Fruit fly (Drosophila melanogaster) whole organism, embryonic: ENCODE measurements around the gene Prosalpha6.

Source experiments
- ATbp ChIP-seq: fragments of 200-800 bp; sonication (Bioruptor generic); optimal IDR thresholded peaks from 2 replicates; lab custom pipeline; 2017; ENCODE audit warnings: missing biosample characterization, mild to moderate bottlenecking, missing genetic modification characterization, missing genetic modification reagents
- Abd-B ChIP-seq: fragments of 200-800 bp; sonication (Bioruptor generic); optimal IDR thresholded peaks from 2 replicates; lab custom pipeline; 2018; ENCODE audit warnings: missing biosample characterization, mild to moderate bottlenecking, missing genetic modification characterization, moderate library complexity
- Bdp1 ChIP-seq: fragments of 200-800 bp; sonication (Bioruptor generic); optimal IDR thresholded peaks from 3 replicates; lab custom pipeline; 2016; ENCODE audit warnings: missing biosample characterization, missing genetic modification characterization
- CG10209 ChIP-seq: fragments of 200-800 bp; sonication (Bioruptor generic); optimal IDR thresholded peaks from 3 replicates; lab custom pipeline; 2017; ENCODE audit warnings: missing biosample characterization, mild to moderate bottlenecking, missing genetic modification characterization, missing genetic modification reagents
- CG1024 ChIP-seq: fragments of 200-800 bp; sonication (Bioruptor generic); IDR thresholded peaks from 2 replicates; pipeline ENCODE4 v1.3.6; 2022; ENCODE audit warnings: missing biosample characterization, missing genetic modification characterization
- CG10431 ChIP-seq: fragments of 200-800 bp; sonication (Bioruptor generic); optimal IDR thresholded peaks from 3 replicates; lab custom pipeline; 2018; ENCODE audit warnings: missing biosample characterization, mild to moderate bottlenecking, missing genetic modification characterization
- CG11398 ChIP-seq: fragments of 200-800 bp; sonication (Bioruptor generic); optimal IDR thresholded peaks from 2 replicates; lab custom pipeline; 2016; ENCODE audit warnings: missing biosample characterization, missing genetic modification characterization
- CG11504 ChIP-seq: fragments of 200-800 bp; sonication (Bioruptor generic); optimal IDR thresholded peaks from 3 replicates; lab custom pipeline; 2019; ENCODE audit warnings: missing biosample characterization, mild to moderate bottlenecking, missing genetic modification characterization, moderate library complexity
- CG12071 ChIP-seq: fragments of 200-800 bp; sonication (Bioruptor generic); optimal IDR thresholded peaks from 3 replicates; lab custom pipeline; 2018; ENCODE audit warnings: missing biosample characterization, mild to moderate bottlenecking, missing genetic modification characterization
- CG14860 ChIP-seq: fragments of 200-800 bp; sonication (Bioruptor generic); IDR thresholded peaks from 3 replicates; pipeline ENCODE4 v1.3.6; 2022; ENCODE audit warnings: missing biosample characterization, missing genetic modification characterization; ENCODE audit not compliant: partially characterized antibody
- CG1603 ChIP-seq: fragments of 200-800 bp; sonication (Bioruptor generic); optimal IDR thresholded peaks from 2 replicates; lab custom pipeline; 2019; ENCODE audit warnings: missing biosample characterization, mild to moderate bottlenecking, missing genetic modification characterization, moderate library complexity
- CG1647 ChIP-seq: fragments of 200-800 bp; sonication (Bioruptor generic); optimal IDR thresholded peaks from 3 replicates; lab custom pipeline; 2016; ENCODE audit warnings: missing biosample characterization, missing genetic modification characterization
- CG17359 ChIP-seq: fragments of 200-800 bp; sonication (Bioruptor generic); optimal IDR thresholded peaks from 3 replicates; lab custom pipeline; 2018; ENCODE audit warnings: missing biosample characterization, mild to moderate bottlenecking, missing genetic modification characterization, moderate library complexity
- CG31388 ChIP-seq: fragments of 200-800 bp; sonication (Bioruptor generic); optimal IDR thresholded peaks from 2 replicates; lab custom pipeline; 2016; ENCODE audit warnings: missing biosample characterization, missing genetic modification characterization
- CG34376 ChIP-seq: fragments of 200-800 bp; sonication (Bioruptor generic); optimal IDR thresholded peaks from 2 replicates; lab custom pipeline; 2018; ENCODE audit warnings: missing biosample characterization, mild to moderate bottlenecking, missing genetic modification characterization
- CG34422 ChIP-seq: fragments of 200-800 bp; sonication (Bioruptor generic); IDR thresholded peaks from 3 replicates; pipeline ENCODE4 v1.3.6; 2022; ENCODE audit warnings: missing biosample characterization, missing genetic modification characterization
- CG3847 ChIP-seq: fragments of 200-800 bp; sonication (Bioruptor generic); IDR thresholded peaks from 2 replicates; pipeline ENCODE4 v1.3.6; 2022; ENCODE audit warnings: missing biosample characterization, missing genetic modification characterization
- CG43689 ChIP-seq: fragments of 200-800 bp; sonication (Bioruptor generic); IDR thresholded peaks from 2 replicates; pipeline ENCODE4 v1.3.6; 2022; ENCODE audit warnings: missing biosample characterization, missing genetic modification characterization
- CG5245 ChIP-seq: fragments of 200-800 bp; sonication (Bioruptor generic); optimal IDR thresholded peaks from 3 replicates; lab custom pipeline; 2016; ENCODE audit warnings: missing biosample characterization, missing genetic modification characterization
- CG6654 ChIP-seq: fragments of 200-800 bp; sonication (Bioruptor generic); optimal IDR thresholded peaks from 2 replicates; lab custom pipeline; 2017; ENCODE audit warnings: missing biosample characterization, mild to moderate bottlenecking, missing genetic modification characterization
- CG9797 ChIP-seq: fragments of 200-800 bp; sonication (Bioruptor generic); optimal IDR thresholded peaks from 3 replicates; lab custom pipeline; 2018; ENCODE audit warnings: missing biosample characterization, mild to moderate bottlenecking, missing genetic modification characterization
- CHES-1-like ChIP-seq: fragments of 200-800 bp; sonication (Bioruptor generic); optimal IDR thresholded peaks from 2 replicates; lab custom pipeline; 2016; ENCODE audit warnings: missing biosample characterization, missing genetic modification characterization
- Dbx ChIP-seq: fragments of 200-800 bp; sonication (Bioruptor generic); IDR thresholded peaks from 3 replicates; pipeline ENCODE4 v1.3.6; 2022; ENCODE audit warnings: missing biosample characterization, missing genetic modification characterization
- Dp ChIP-seq: fragments of 200-800 bp; sonication (Bioruptor generic); optimal IDR thresholded peaks from 2 replicates; lab custom pipeline; 2018; ENCODE audit warnings: missing biosample characterization, mild to moderate bottlenecking, missing genetic modification characterization, moderate library complexity
- Drgx ChIP-seq: fragments of 200-800 bp; sonication (Bioruptor generic); IDR thresholded peaks from 2 replicates; pipeline ENCODE4 v1.3.6; 2022; ENCODE audit warnings: missing biosample characterization, missing genetic modification characterization
- E2f2 ChIP-seq: fragments of 200-800 bp; sonication (Bioruptor generic); IDR thresholded peaks from 2 replicates; pipeline ENCODE4 v1.3.6; 2022; ENCODE audit warnings: missing biosample characterization, missing genetic modification characterization
- Ets65A ChIP-seq: fragments of 200-800 bp; sonication (Bioruptor generic); peaks from one replicate; lab custom pipeline; 2016; ENCODE audit warnings: missing biosample characterization, missing genetic modification characterization
- HmgZ ChIP-seq: fragments of 200-800 bp; sonication (Bioruptor generic); optimal IDR thresholded peaks from 2 replicates; lab custom pipeline; 2018; ENCODE audit warnings: missing biosample characterization, mild to moderate bottlenecking, missing genetic modification characterization
- MBD-R2 ChIP-seq: fragments of 200-800 bp; sonication (Bioruptor generic); IDR thresholded peaks from 2 replicates; pipeline ENCODE4 v1.3.6; 2022; ENCODE audit warnings: missing biosample characterization, missing genetic modification characterization
- Max ChIP-seq: fragments of 200-800 bp; sonication (Bioruptor generic); optimal IDR thresholded peaks from 2 replicates; lab custom pipeline; 2016; ENCODE audit warnings: missing biosample characterization, mild to moderate bottlenecking, missing genetic modification characterization
- Mrtf ChIP-seq: fragments of 200-800 bp; sonication (Bioruptor generic); IDR thresholded peaks from 3 replicates; pipeline ENCODE4 v1.3.6; 2022; ENCODE audit warnings: missing biosample characterization, missing genetic modification characterization
- Ssrp ChIP-seq: fragments of 200-800 bp; sonication (Bioruptor generic); optimal IDR thresholded peaks from 2 replicates; lab custom pipeline; 2018; ENCODE audit warnings: missing biosample characterization, mild to moderate bottlenecking, missing genetic modification characterization, moderate library complexity
- Usf ChIP-seq: fragments of 200-800 bp; sonication (Bioruptor generic); optimal IDR thresholded peaks from 2 replicates; lab custom pipeline; 2017; ENCODE audit warnings: missing genotype, missing biosample characterization, missing genetic modification characterization
- bbx ChIP-seq: fragments of 200-800 bp; sonication (Bioruptor generic); IDR thresholded peaks from 2 replicates; pipeline ENCODE4 v1.3.6; 2022; ENCODE audit warnings: missing biosample characterization, missing genetic modification characterization; ENCODE audit not compliant: partially characterized antibody
- cg ChIP-seq: fragments of 200-800 bp; sonication (Bioruptor generic); optimal IDR thresholded peaks from 3 replicates; lab custom pipeline; 2019; ENCODE audit warnings: missing biosample characterization, mild to moderate bottlenecking, missing genetic modification characterization, moderate library complexity
- chm ChIP-seq: fragments of 200-800 bp; sonication (Bioruptor generic); IDR thresholded peaks from 2 replicates; pipeline ENCODE4 v1.3.6; 2022; ENCODE audit warnings: missing biosample characterization, missing genetic modification characterization
- dan ChIP-seq: fragments of 200-800 bp; sonication (Bioruptor generic); IDR thresholded peaks from 2 replicates; pipeline ENCODE4 v1.3.6; 2022; ENCODE audit warnings: missing biosample characterization, missing genetic modification characterization
- gfzf ChIP-seq: fragments of 200-800 bp; sonication (Bioruptor generic); optimal IDR thresholded peaks from 2 replicates; lab custom pipeline; 2016; ENCODE audit warnings: missing biosample characterization, mild to moderate bottlenecking, missing genetic modification characterization, moderate library complexity
- grau ChIP-seq: fragments of 200-800 bp; optimal IDR thresholded peaks from 3 replicates; lab custom pipeline; 2019; ENCODE audit warnings: missing biosample characterization, mild to moderate bottlenecking, missing genetic modification characterization, moderate library complexity
- hb ChIP-seq: fragments of 200-800 bp; sonication (Bioruptor generic); IDR thresholded peaks from 3 replicates; pipeline ENCODE4 v1.3.6; 2022; ENCODE audit warnings: missing biosample characterization, missing genetic modification characterization; ENCODE audit not compliant: partially characterized antibody
- inv ChIP-seq: fragments of 200-800 bp; sonication (Bioruptor generic); IDR thresholded peaks from 2 replicates; pipeline ENCODE4 v1.3.6; 2022; ENCODE audit warnings: missing biosample characterization, missing genetic modification characterization; ENCODE audit not compliant: partially characterized antibody
- mld ChIP-seq: fragments of 200-800 bp; sonication (Bioruptor generic); IDR thresholded peaks from 3 replicates; pipeline ENCODE4 v1.3.6; 2022; ENCODE audit warnings: missing biosample characterization, missing genetic modification characterization; ENCODE audit not compliant: partially characterized antibody
- nerfin-1 ChIP-seq: fragments of 200-800 bp; sonication (Bioruptor generic); optimal IDR thresholded peaks from 3 replicates; lab custom pipeline; 2019; ENCODE audit warnings: missing biosample characterization, mild to moderate bottlenecking, missing genetic modification characterization, moderate library complexity
- org-1 ChIP-seq: fragments of 200-800 bp; sonication (Bioruptor generic); optimal IDR thresholded peaks from 2 replicates; lab custom pipeline; 2017; ENCODE audit warnings: missing biosample characterization, missing genetic modification characterization
- peb ChIP-seq: fragments of 200-800 bp; sonication (Bioruptor generic); IDR thresholded peaks from 2 replicates; pipeline ENCODE4 v1.3.6; 2022; ENCODE audit warnings: missing biosample characterization, missing genetic modification characterization
- pzg ChIP-seq: fragments of 200-800 bp; sonication (Bioruptor generic); optimal IDR thresholded peaks from 3 replicates; lab custom pipeline; 2018; ENCODE audit warnings: missing biosample characterization, mild to moderate bottlenecking, missing genetic modification characterization, moderate library complexity
- slbo ChIP-seq: fragments of 200-800 bp; sonication (Bioruptor generic); IDR thresholded peaks from 2 replicates; pipeline ENCODE4 v1.3.6; 2022; ENCODE audit warnings: missing biosample characterization, missing genetic modification characterization
- slou ChIP-seq: fragments of 200-800 bp; sonication (Bioruptor generic); optimal IDR thresholded peaks from 3 replicates; lab custom pipeline; 2016; ENCODE audit warnings: missing biosample characterization, missing genetic modification characterization
- toy ChIP-seq: fragments of 200-800 bp; sonication (Bioruptor generic); IDR thresholded peaks from 2 replicates; pipeline ENCODE4 v1.3.6; 2022; ENCODE audit warnings: missing biosample characterization, missing genetic modification characterization
- zf30C ChIP-seq: fragments of 200-800 bp; sonication (Bioruptor generic); optimal IDR thresholded peaks from 3 replicates; lab custom pipeline; 2018; ENCODE audit warnings: missing biosample characterization, mild to moderate bottlenecking, missing genetic modification characterization

Prosalpha6 gene

dm6 chr2L:10268688-10269087 lies 47.5 kb downstream of the Prosalpha6 start, which contains the start of gene CG4957 (continued):
- TF ChIP-seq Mrtf (GFP tag; lab: Robert Waterston, UW): no peak
- TF ChIP-seq CG3847 (GFP tag; lab: Robert Waterston, UW): no peak
- TF ChIP-seq org-1 (GFP tag; lab: Kevin White, UChicago): no peak
- TF ChIP-seq CG31388 (GFP tag; lab: Kevin White, UChicago): no peak
- no peak for TF ChIP-seq bbx (GFP tag; lab: Robert Waterston, UW)
- peak; percentile 30 for TF ChIP-seq CG9797 (GFP tag; lab: Kevin White, UChicago)
- peak; percentile 70 for TF ChIP-seq gfzf (GFP tag; lab: Kevin White, UChicago)
- TF ChIP-seq nerfin-1 (tag; lab: Kevin White, UChicago): peak; percentile 9
- TF ChIP-seq chm (GFP tag; lab: Robert Waterston, UW): no peak
- no peak for TF ChIP-seq Dbx (GFP tag; lab: Robert Waterston, UW)
- no peak for TF ChIP-seq Ssrp (tag; lab: Kevin White, UChicago)
- peak; percentile 18 for TF ChIP-seq Dp (GFP tag; lab: Kevin White, UChicago)
- no peak for TF ChIP-seq Abd-B (GFP tag; lab: Kevin White, UChicago)
- TF ChIP-seq CG11398 (GFP tag; lab: Kevin White, UChicago): no peak

- TF ChIP-seq grau (tag; lab: Kevin White, UChicago): no peak
- 0 out of 3 replicates have a peak, but pooled peaks have one; percentile 11 for TF ChIP-seq CG34422 (GFP tag; lab: Robert Waterston, UW)
- no peak for TF ChIP-seq zf30C (GFP tag; lab: Kevin White, UChicago)
- TF ChIP-seq dan (GFP tag; lab: Robert Waterston, UW): no peak
- TF ChIP-seq peb (GFP tag; lab: Robert Waterston, UW): no peak
- TF ChIP-seq Bdp1 (GFP tag; lab: Kevin White, UChicago): no peak
- TF ChIP-seq CG43689: no peak
- no peak for TF ChIP-seq mld (GFP tag; lab: Robert Waterston, UW)
- no peak for TF ChIP-seq CG1024
- TF ChIP-seq CG12071: no peak
- no peak for TF ChIP-seq CG10209 (GFP tag; lab: Kevin White, UChicago)
- TF ChIP-seq E2f2 (GFP tag; lab: Robert Waterston, UW): no peak
- no peak for TF ChIP-seq CG1647 (GFP tag; lab: Kevin White, UChicago)
- TF ChIP-seq Ets65A (GFP tag; lab: Kevin White, UChicago): no peak
- peak; percentile 76 for TF ChIP-seq MBD-R2 (GFP tag; lab: Robert Waterston, UW)
- no peak for TF ChIP-seq CG5245 (GFP tag; lab: Kevin White, UChicago)
- TF ChIP-seq pzg (GFP tag; lab: Kevin White, UChicago): peak; percentile 31
- TF ChIP-seq Drgx (GFP tag; lab: Robert Waterston, UW): no peak
- TF ChIP-seq slou (GFP tag; lab: Kevin White, UChicago): no peak
- TF ChIP-seq gfzf (GFP tag; lab: Kevin White, UChicago): peak; percentile 9
- TF ChIP-seq Usf (GFP tag; lab: Kevin White, UChicago): no peak
- TF ChIP-seq HmgZ (tag; lab: Kevin White, UChicago): peak; percentile 10
- TF ChIP-seq inv: no peak
- no peak for TF ChIP-seq CG6654 (GFP tag; lab: Kevin White, UChicago)
- no peak for TF ChIP-seq hb (GFP tag; lab: Robert Waterston, UW)
- no peak for TF ChIP-seq CG14860 (GFP tag; lab: Robert Waterston, UW)
- TF ChIP-seq cg (GFP tag; lab: Kevin White, UChicago): peak; percentile 72
- no peak for TF ChIP-seq CHES-1-like (GFP tag; lab: Kevin White, UChicago)
- no peak for TF ChIP-seq CG11504 (tag; lab: Kevin White, UChicago)
- no peak for TF ChIP-seq CG10431 (GFP tag; lab: Kevin White, UChicago)
- TF ChIP-seq Max (GFP tag; lab: Kevin White, UChicago): no peak
- TF ChIP-seq ATbp (GFP tag; lab: Kevin White, UChicago): no peak
- TF ChIP-seq CG1603 (tag; lab: Kevin White, UChicago): peak; percentile 95
- no peak for TF ChIP-seq slbo
- no peak for TF ChIP-seq toy
- TF ChIP-seq CG17359: no peak
- no peak for TF ChIP-seq CG34376
Observed at dm6 chr2L:10269854-10270253, 48.7 kb downstream of the Prosalpha6 start, which contains the start of gene Mulk. Gene Mulk, plus strand, starts transcription at chr2L:10270051.
